Comparison of ENCODE assay signal across 1 fruit fly cellular context in genomic region chr3L:10656451-10657198, dm6.
TF ChIP-seq lines count a peak whose summit lies in the region.

No protein-coding gene starts in this region.

TF ChIP-seq in whole organism, embryonic, 481 proteins besides CTCF, POLR2A, EP300 and RAD21 (continued from another document and continues in another):
- TF ChIP-seq Oli (tag; optimal IDR thresholded peaks at IDR 0.05; lab: Kevin White, UChicago) (peak; percentile 44), lola (GFP tag; optimal IDR thresholded peaks at IDR 0.05; lab: Kevin White, UChicago) (peak in 1 of 3 experiments; percentile 4), CG10565 (GFP tag; optimal IDR thresholded peaks at IDR 0.05; lab: Kevin White, UChicago) (no peak), CG9932 (GFP tag; IDR thresholded peaks at IDR 0.05; lab: Robert Waterston, UW) (no peak), Bgb (GFP tag; IDR thresholded peaks at IDR 0.05; lab: Robert Waterston, UW; ENCODE audit: partially characterized antibody) (no peak), Sox102F (GFP tag; optimal IDR thresholded peaks at IDR 0.05; lab: Kevin White, UChicago) (peak; percentile 70), gt (GFP tag; IDR thresholded peaks at IDR 0.05; lab: Robert Waterston, UW) (no peak), seq (GFP tag; IDR thresholded peaks at IDR 0.05; lab: Robert Waterston, UW) (peak; percentile 64; the same call in 1 of the 2 replicates), HLH4C (GFP tag; IDR thresholded peaks at IDR 0.05; lab: Robert Waterston, UW; ENCODE audit: partially characterized antibody) (no peak), Drgx (GFP tag; IDR thresholded peaks at IDR 0.05; lab: Robert Waterston, UW) (no peak; the same call in 1 of the 2 replicates), CG16863 (GFP tag; optimal IDR thresholded peaks at IDR 0.05; lab: Kevin White, UChicago) (peak; percentile 40), hkb (optimal IDR thresholded peaks at IDR 0.05; lab: Kevin White, UChicago) (no peak), hkb (GFP tag; IDR thresholded peaks at IDR 0.05; lab: Robert Waterston, UW) (peak; percentile 76), CG4424 (GFP tag; optimal IDR thresholded peaks at IDR 0.05; lab: Kevin White, UChicago) (peak; percentile 60), ftz-f1 (GFP tag; optimal IDR thresholded peaks at IDR 0.05; lab: Kevin White, UChicago) (no peak), gem (tag; optimal IDR thresholded peaks at IDR 0.05; lab: Kevin White, UChicago) (peak; percentile 69), CG8924 (tag; optimal IDR thresholded peaks at IDR 0.05; lab: Kevin White, UChicago) (peak; percentile 59), CG43689 (GFP tag; IDR thresholded peaks at IDR 0.05; lab: Robert Waterston, UW) (no peak), Mrtf (GFP tag; IDR thresholded peaks at IDR 0.05; lab: Robert Waterston, UW) (no peak), Sry-δ (GFP tag; optimal IDR thresholded peaks at IDR 0.05; lab: Kevin White, UChicago) (peak; percentile 34), CG6854 (GFP tag; optimal IDR thresholded peaks at IDR 0.05; lab: Kevin White, UChicago) (no peak), Dll (GFP tag; IDR thresholded peaks at IDR 0.05; lab: Robert Waterston, UW; ENCODE audit: partially characterized antibody) (no peak), CG6689 (GFP tag; IDR thresholded peaks at IDR 0.05; lab: Robert Waterston, UW) (no peak), CG6254 (GFP tag; optimal IDR thresholded peaks at IDR 0.05; lab: Kevin White, UChicago) (peak; percentile 36), CG16813 (GFP tag; IDR thresholded peaks at IDR 0.05; lab: Robert Waterston, UW; ENCODE audit: partially characterized antibody) (no peak), Adf1 (GFP tag; IDR thresholded peaks at IDR 0.05; lab: Robert Waterston, UW) (no peak), ap (GFP tag; IDR thresholded peaks at IDR 0.05; lab: Robert Waterston, UW) (peak; percentile 30; the same call in 1 of the 2 replicates), Lpt (GFP tag; optimal IDR thresholded peaks at IDR 0.05; lab: Kevin White, UChicago) (no peak), CG14050 (GFP tag; IDR thresholded peaks at IDR 0.05; lab: Robert Waterston, UW) (no peak), otp (GFP tag; IDR thresholded peaks at IDR 0.05; lab: Robert Waterston, UW) (peak; percentile 54; the same call in 1 of the 3 replicates), Sry-β (GFP tag; optimal IDR thresholded peaks at IDR 0.05; lab: Kevin White, UChicago) (peak; percentile 26), Xrp1 (GFP tag; IDR thresholded peaks at IDR 0.05; lab: Robert Waterston, UW) (peak; percentile 70), kah (GFP tag; optimal IDR thresholded peaks at IDR 0.05; lab: Kevin White, UChicago) (peak; percentile 4), CG1603 (tag; optimal IDR thresholded peaks at IDR 0.05; lab: Kevin White, UChicago) (peak; percentile 72), CG11696 (GFP tag; IDR thresholded peaks at IDR 0.05; lab: Robert Waterston, UW) (peak; percentile 39; the same call in 1 of the 2 replicates), CG2129 (GFP tag; IDR thresholded peaks at IDR 0.05; lab: Robert Waterston, UW; ENCODE audit: partially characterized antibody) (no peak), hbn (GFP tag; IDR thresholded peaks at IDR 0.05; lab: Robert Waterston, UW; ENCODE audit: partially characterized antibody) (no peak), Jarid2 (GFP tag; optimal IDR thresholded peaks at IDR 0.05; lab: Kevin White, UChicago) (peak; percentile 59), NK7.1 (GFP tag; optimal IDR thresholded peaks at IDR 0.05; lab: Kevin White, UChicago) (peak; percentile 70), ro (GFP tag; IDR thresholded peaks at IDR 0.05; lab: Robert Waterston, UW) (no peak), CG11398 (GFP tag; optimal IDR thresholded peaks at IDR 0.05; lab: Kevin White, UChicago) (peak; percentile 78), MESR4 (GFP tag; optimal IDR thresholded peaks at IDR 0.05; lab: Kevin White, UChicago) (no peak), cato (GFP tag; optimal IDR thresholded peaks at IDR 0.05; lab: Kevin White, UChicago; ENCODE audit: borderline replicate concordance) (peak; percentile 52), tin (GFP tag; optimal IDR thresholded peaks at IDR 0.05; lab: Kevin White, UChicago) (no peak), prd (optimal IDR thresholded peaks at IDR 0.05; lab: Kevin White, UChicago) (no peak), prd (GFP tag; IDR thresholded peaks at IDR 0.05; lab: Robert Waterston, UW) (no peak), NfI (GFP tag; optimal IDR thresholded peaks at IDR 0.05; lab: Kevin White, UChicago) (peak; percentile 48), da (GFP tag; optimal IDR thresholded peaks at IDR 0.05; lab: Kevin White, UChicago) (peak; percentile 72), CG7556 (GFP tag; optimal IDR thresholded peaks at IDR 0.05; lab: Kevin White, UChicago) (peak; percentile 54), CG11695 (GFP tag; IDR thresholded peaks at IDR 0.05; lab: Robert Waterston, UW) (peak; percentile 15; the same call in 1 of the 3 replicates), pho (GFP tag; optimal IDR thresholded peaks at IDR 0.05; lab: Kevin White, UChicago) (peak; percentile 42), CG4707 (GFP tag; optimal IDR thresholded peaks at IDR 0.05; lab: Kevin White, UChicago) (peak; percentile 78), p53 (GFP tag; optimal IDR thresholded peaks at IDR 0.05; lab: Kevin White, UChicago) (peak; percentile 50), gce (GFP tag; IDR thresholded peaks at IDR 0.05; lab: Robert Waterston, UW) (no peak), CG1529 (GFP tag; optimal IDR thresholded peaks at IDR 0.05; lab: Kevin White, UChicago) (peak; percentile 67), CG5180 (GFP tag; optimal IDR thresholded peaks at IDR 0.05; lab: Kevin White, UChicago) (peak; percentile 58), sug (tag; optimal IDR thresholded peaks at IDR 0.05; lab: Kevin White, UChicago) (peak; percentile 36), slbo (GFP tag; IDR thresholded peaks at IDR 0.05; lab: Robert Waterston, UW) (peak; percentile 29; the same call in 1 of the 2 replicates), sqz (GFP tag; optimal IDR thresholded peaks at IDR 0.05; lab: Kevin White, UChicago) (peak; percentile 36), Hr51 (GFP tag; optimal IDR thresholded peaks at IDR 0.05; lab: Kevin White, UChicago) (peak; percentile 23 to 47), CG17361 (GFP tag; IDR thresholded peaks at IDR 0.05; lab: Robert Waterston, UW) (peak; percentile 37; the same call in 1 of the 3 replicates), CG12391 (tag; optimal IDR thresholded peaks at IDR 0.05; lab: Kevin White, UChicago) (peak; percentile 46), Eip74EF (GFP tag; optimal IDR thresholded peaks at IDR 0.05; lab: Kevin White, UChicago) (peak in 1 of 2 experiments; percentile 61), ssp (GFP tag; IDR thresholded peaks at IDR 0.05; lab: Robert Waterston, UW) (no peak), CG2120 (GFP tag; optimal IDR thresholded peaks at IDR 0.05; lab: Kevin White, UChicago) (peak; percentile 58), mam (GFP tag; optimal IDR thresholded peaks at IDR 0.05; lab: Kevin White, UChicago) (peak; percentile 38), unc-4 (GFP tag; IDR thresholded peaks at IDR 0.05; lab: Robert Waterston, UW; ENCODE audit: partially characterized antibody) (no peak), CG8089 (GFP tag; optimal IDR thresholded peaks at IDR 0.05; lab: Kevin White, UChicago) (peak; percentile 72), ttk (GFP tag; IDR thresholded peaks at IDR 0.05; lab: Robert Waterston, UW) (no peak), aop (GFP tag; IDR thresholded peaks at IDR 0.05; lab: Robert Waterston, UW) (no peak), bcd (GFP tag; optimal IDR thresholded peaks at IDR 0.05; lab: Kevin White, UChicago) (peak; percentile 58), Meics (GFP tag; optimal IDR thresholded peaks at IDR 0.05; lab: Kevin White, UChicago) (peak; percentile 74), BEAF-32 (GFP tag; optimal IDR thresholded peaks at IDR 0.05; lab: Kevin White, UChicago) (no peak), Hmx (GFP tag; optimal IDR thresholded peaks at IDR 0.05; lab: Kevin White, UChicago) (no peak), CG3065 (GFP tag; optimal IDR thresholded peaks at IDR 0.05; lab: Kevin White, UChicago) (no peak), cwo (GFP tag; optimal IDR thresholded peaks at IDR 0.05; lab: Kevin White, UChicago) (peak; percentile 58), CG6654 (GFP tag; optimal IDR thresholded peaks at IDR 0.05; lab: Kevin White, UChicago) (no peak), Rfx (GFP tag; IDR thresholded peaks at IDR 0.05; lab: Robert Waterston, UW) (peak; percentile 19; the same call in 1 of the 2 replicates), Bdp1 (GFP tag; optimal IDR thresholded peaks at IDR 0.05; lab: Kevin White, UChicago) (peak; percentile 51), amos (GFP tag; IDR thresholded peaks at IDR 0.05; lab: Robert Waterston, UW; ENCODE audit: partially characterized antibody) (no peak), sisA (GFP tag; IDR thresholded peaks at IDR 0.05; lab: Robert Waterston, UW) (no peak), gsb (GFP tag; IDR thresholded peaks at IDR 0.05; lab: Robert Waterston, UW) (no peak), sim (GFP tag; IDR thresholded peaks at IDR 0.05; lab: Robert Waterston, UW) (peak; percentile 48; the same call in 1 of the 2 replicates), Atf-2 (GFP tag; optimal IDR thresholded peaks at IDR 0.05; lab: Kevin White, UChicago) (peak; percentile 32), CG15073 (GFP tag; optimal IDR thresholded peaks at IDR 0.05; lab: Kevin White, UChicago) (no peak), CG14667 (GFP tag; IDR thresholded peaks at IDR 0.05; lab: Robert Waterston, UW) (no peak), dmrt11E (tag; optimal IDR thresholded peaks at IDR 0.05; lab: Kevin White, UChicago) (peak; percentile 42), tna (GFP tag; IDR thresholded peaks at IDR 0.05; lab: Robert Waterston, UW; ENCODE audit: partially characterized antibody) (no peak), CG5245 (GFP tag; optimal IDR thresholded peaks at IDR 0.05; lab: Kevin White, UChicago) (peak; percentile 23), CG7928 (GFP tag; optimal IDR thresholded peaks at IDR 0.05; lab: Kevin White, UChicago) (no peak), crp (GFP tag; optimal IDR thresholded peaks at IDR 0.05; lab: Kevin White, UChicago) (peak in 1 of 2 experiments; percentile 12), knrl (GFP tag; IDR thresholded peaks at IDR 0.05; lab: Robert Waterston, UW; ENCODE audit: partially characterized antibody) (no peak), E2f1 (GFP tag; IDR thresholded peaks at IDR 0.05; lab: Robert Waterston, UW) (0 out of 2 replicates have a peak, but pooled peaks have one; percentile 14), Antp (GFP tag; optimal IDR thresholded peaks at IDR 0.05; lab: Kevin White, UChicago) (peak; percentile 51), Six4 (GFP tag; optimal IDR thresholded peaks at IDR 0.05; lab: Kevin White, UChicago) (peak; percentile 0), bbx (GFP tag; IDR thresholded peaks at IDR 0.05; lab: Robert Waterston, UW; ENCODE audit: partially characterized antibody) (no peak), CG2678 (tag; optimal IDR thresholded peaks at IDR 0.05; lab: Kevin White, UChicago) (peak; percentile 81), CG9817 (tag; optimal IDR thresholded peaks at IDR 0.05; lab: Kevin White, UChicago) (peak; percentile 45), TFAM (GFP tag; optimal IDR thresholded peaks at IDR 0.05; lab: Kevin White, UChicago) (peak; percentile 34), CG13624 (GFP tag; optimal IDR thresholded peaks at IDR 0.05; lab: Kevin White, UChicago) (peak; percentile 2), zen2 (GFP tag; IDR thresholded peaks at IDR 0.05; lab: Robert Waterston, UW; ENCODE audit: partially characterized antibody) (no peak), Deaf1 (tag; optimal IDR thresholded peaks at IDR 0.05; lab: Kevin White, UChicago) (no peak), CG7987 (GFP tag; optimal IDR thresholded peaks at IDR 0.05; lab: Kevin White, UChicago) (peak; percentile 90), ci (GFP tag; IDR thresholded peaks at IDR 0.05; lab: Robert Waterston, UW) (peak; percentile 84), Atf6 (GFP tag; IDR thresholded peaks at IDR 0.05; lab: Robert Waterston, UW) (peak; percentile 77), HLHmδ (GFP tag; optimal IDR thresholded peaks at IDR 0.05; lab: Kevin White, UChicago) (no peak), tx (GFP tag; optimal IDR thresholded peaks at IDR 0.05; lab: Kevin White, UChicago) (peak; percentile 23), CG33557 (GFP tag; optimal IDR thresholded peaks at IDR 0.05; lab: Kevin White, UChicago) (peak; percentile 40), CG15696 (tag; optimal IDR thresholded peaks at IDR 0.05; lab: Kevin White, UChicago) (peak; percentile 45), CG10462 (GFP tag; optimal IDR thresholded peaks at IDR 0.05; lab: Kevin White, UChicago) (peak; percentile 24), CG2875 (GFP tag; optimal IDR thresholded peaks at IDR 0.05; lab: Kevin White, UChicago) (peak; percentile 82), Ptx1 (GFP tag; IDR thresholded peaks at IDR 0.05; lab: Robert Waterston, UW) (0 out of 2 replicates have a peak, but pooled peaks have one; percentile 17), CG17568 (GFP tag; optimal IDR thresholded peaks at IDR 0.05; lab: Kevin White, UChicago) (peak; percentile 88), Dip2 (GFP tag; IDR thresholded peaks at IDR 0.05; lab: Robert Waterston, UW) (no peak), sna (GFP tag; IDR thresholded peaks at IDR 0.05; lab: Robert Waterston, UW; ENCODE audit: partially characterized antibody) (no peak), CG18599 (GFP tag; optimal IDR thresholded peaks at IDR 0.05; lab: Kevin White, UChicago) (peak; percentile 78), dpn (GFP tag; optimal IDR thresholded peaks at IDR 0.05; lab: Kevin White, UChicago) (peak; percentile 32 to 62), CG17802 (tag; optimal IDR thresholded peaks at IDR 0.05; lab: Kevin White, UChicago) (no peak), pum (GFP tag; optimal IDR thresholded peaks at IDR 0.05; lab: Kevin White, UChicago) (peak; percentile 28), CG17829 (tag; optimal IDR thresholded peaks at IDR 0.05; lab: Kevin White, UChicago) (peak; percentile 14), phol (tag; optimal IDR thresholded peaks at IDR 0.05; lab: Kevin White, UChicago) (no peak), org-1 (GFP tag; optimal IDR thresholded peaks at IDR 0.05; lab: Kevin White, UChicago) (peak; percentile 76), odd (GFP tag; optimal IDR thresholded peaks at IDR 0.05; lab: Kevin White, UChicago) (peak; percentile 70), Fer2 (tag; optimal IDR thresholded peaks at IDR 0.05; lab: Kevin White, UChicago) (peak; percentile 7), CG32767 (GFP tag; IDR thresholded peaks at IDR 0.05; lab: Robert Waterston, UW) (no peak), CG8944 (GFP tag; optimal IDR thresholded peaks at IDR 0.05; lab: Kevin White, UChicago) (peak; percentile 19), Hsf (GFP tag; optimal IDR thresholded peaks at IDR 0.05; lab: Kevin White, UChicago) (peak; percentile 22), CG6765 (GFP tag; optimal IDR thresholded peaks at IDR 0.05; lab: Kevin White, UChicago) (peak; percentile 77), CG12155 (GFP tag; optimal IDR thresholded peaks at IDR 0.05; lab: Kevin White, UChicago) (peak; percentile 32), C15 (GFP tag; IDR thresholded peaks at IDR 0.05; lab: Robert Waterston, UW) (0 out of 3 replicates have a peak, but pooled peaks have one; percentile 34)
